Worm (Caenorhabditis elegans) whole organism, L4 larva: ENCODE results near the gene rfp-1.

ENCODE experiments used
- D1046.2 ChIP-seq: fragments of 200-800 bp; sonication (Bioruptor generic); IDR thresholded peaks from 2 replicates; pipeline ENCODE4 v1.3.6; 2022; ENCODE audit warnings: missing genetic modification characterization, missing compliant biosample characterization
- F44E2.7 ChIP-seq: fragments of 200-800 bp; sonication (Bioruptor generic); IDR thresholded peaks from 2 replicates; pipeline ENCODE4 v2.1.2; 2022; ENCODE audit warnings: missing genetic modification characterization, missing compliant biosample characterization
- F49E8.2 ChIP-seq: sonication (generic microtip); optimal IDR thresholded peaks from 2 replicates; lab custom pipeline; 2016; ENCODE audit warnings: missing compliant biosample characterization, mild to moderate bottlenecking, missing genetic modification characterization, borderline replicate concordance
- T20F7.1 ChIP-seq: fragments of 200-800 bp; sonication (Bioruptor generic); optimal IDR thresholded peaks from 2 replicates; lab custom pipeline; 2018; ENCODE audit warnings: mild to moderate bottlenecking, missing genetic modification characterization, missing compliant biosample characterization
- T26A8.4 ChIP-seq: fragments of 200-800 bp; sonication (Bioruptor generic); IDR thresholded peaks from 2 replicates; pipeline ENCODE4 v1.3.6; 2022; ENCODE audit warnings: missing genetic modification characterization, missing compliant biosample characterization
- Y5F2A.4 ChIP-seq: fragments of 200-800 bp; sonication (Bioruptor generic); optimal IDR thresholded peaks from 2 replicates; lab custom pipeline; 2018; ENCODE audit warnings: mild to moderate bottlenecking, missing genetic modification characterization, missing compliant biosample characterization
- aha-1 ChIP-seq: fragments of 150-350 bp; peaks from one replicate; lab custom pipeline; 2014; ENCODE audit warnings: missing biosample characterization, missing genetic modification characterization
- ama-1 ChIP-seq: fragments of 150-350 bp; optimal IDR thresholded peaks from 2 replicates; lab custom pipeline; 2014; ENCODE audit warnings: inconsistent platforms, mixed read lengths
- attf-4 ChIP-seq: sonication (generic microtip); optimal IDR thresholded peaks from 3 replicates; lab custom pipeline; 2017; ENCODE audit warnings: missing biosample characterization, missing genetic modification characterization
- cey-2 ChIP-seq: sonication (generic microtip); optimal IDR thresholded peaks from 3 replicates; lab custom pipeline; 2017; ENCODE audit warnings: missing genetic modification characterization, mild to moderate bottlenecking, missing compliant biosample characterization, antibody characterized with exemption, borderline replicate concordance; ENCODE audit not compliant: insufficient read depth
- ctbp-1 ChIP-seq: fragments of 200-800 bp; sonication (Bioruptor generic); IDR thresholded peaks from 2 replicates; pipeline ENCODE4 v1.3.6; 2022; ENCODE audit warnings: missing genetic modification reagents, missing genetic modification characterization, missing compliant biosample characterization
- daf-16 ChIP-seq, 3 experiments: sonication (generic microtip); optimal IDR thresholded peaks; 2 replicates each; lab custom pipeline; 2016 to 2017; ENCODE audit warnings: missing genetic modification characterization in 3 of 3, missing genetic modification reagents in 3 of 3, mild to moderate bottlenecking in 2 of 3, missing compliant biosample characterization in 2 of 3, missing biosample characterization in 1 of 3, moderate library complexity in 1 of 3
- dmd-6 ChIP-seq: fragments of 200-800 bp; sonication (Bioruptor generic); IDR thresholded peaks from 2 replicates; pipeline ENCODE4 v1.3.6; 2022; ENCODE audit warnings: missing genetic modification reagents, missing genetic modification characterization, missing compliant biosample characterization
- dmd-8 ChIP-seq: fragments of 200-800 bp; sonication (Bioruptor generic); IDR thresholded peaks from 2 replicates; pipeline ENCODE4 v1.3.6; 2022; ENCODE audit warnings: missing genetic modification characterization, missing compliant biosample characterization
- dpl-1 ChIP-seq: fragments of 150-350 bp; optimal IDR thresholded peaks from 2 replicates; lab custom pipeline; 2014; ENCODE audit warnings: missing biosample characterization, missing genetic modification reagents, missing genetic modification characterization
- duxl-1 ChIP-seq: sonication (generic microtip); optimal IDR thresholded peaks from 2 replicates; lab custom pipeline; 2016; ENCODE audit warnings: mild to moderate bottlenecking, missing genetic modification characterization, moderate library complexity, missing compliant biosample characterization; ENCODE audit not compliant: poor library complexity
- dve-1 ChIP-seq: sonication (generic microtip); optimal IDR thresholded peaks from 2 replicates; lab custom pipeline; 2017; ENCODE audit warnings: antibody characterized with exemption, mild to moderate bottlenecking, missing genetic modification characterization, missing compliant biosample characterization; ENCODE audit not compliant: insufficient read depth
- fkh-10 ChIP-seq: fragments of 150-350 bp; optimal IDR thresholded peaks from 2 replicates; lab custom pipeline; 2014; ENCODE audit warnings: missing biosample characterization, missing genetic modification reagents, missing genetic modification characterization
- gei-8 ChIP-seq: fragments of 200-800 bp; sonication (Bioruptor generic); optimal IDR thresholded peaks from 2 replicates; lab custom pipeline; 2018; ENCODE audit warnings: mild to moderate bottlenecking, missing genetic modification characterization, missing compliant biosample characterization
- hlh-30 ChIP-seq: sonication (generic microtip); optimal IDR thresholded peaks from 2 replicates; lab custom pipeline; 2017; ENCODE audit warnings: antibody characterized with exemption, mild to moderate bottlenecking, missing genetic modification characterization, missing compliant biosample characterization; ENCODE audit not compliant: insufficient read depth
- lin-15B ChIP-seq: fragments of 150-350 bp; sonication (generic microtip); optimal IDR thresholded peaks from 3 replicates; lab custom pipeline; 2014; ENCODE audit warnings: missing biosample characterization, missing genetic modification characterization
- madf-9 ChIP-seq: fragments of 200-800 bp; sonication (Bioruptor generic); conservative IDR thresholded peaks from 2 replicates; pipeline ENCODE4 v1.3.6; 2022; ENCODE audit warnings: missing genetic modification reagents, missing genetic modification characterization, missing compliant biosample characterization
- mep-1 ChIP-seq: fragments of 150-350 bp; sonication (generic microtip); optimal IDR thresholded peaks from 3 replicates; lab custom pipeline; 2014; ENCODE audit warnings: missing biosample characterization, missing genetic modification characterization
- mxl-2 ChIP-seq: fragments of 200-800 bp; sonication (Bioruptor generic); conservative IDR thresholded peaks from 2 replicates; pipeline ENCODE4 v1.3.6; 2022; ENCODE audit warnings: missing genetic modification reagents, missing genetic modification characterization, missing compliant biosample characterization
- mxl-3 ChIP-seq: fragments of 200-800 bp; sonication (Bioruptor generic); optimal IDR thresholded peaks from 2 replicates; lab custom pipeline; 2018; ENCODE audit warnings: mild to moderate bottlenecking, missing genetic modification characterization, missing compliant biosample characterization
- nhr-10 ChIP-seq: fragments of 150-350 bp; optimal IDR thresholded peaks from 2 replicates; lab custom pipeline; 2014; ENCODE audit warnings: missing biosample characterization, missing genetic modification characterization
- nhr-28 ChIP-seq: fragments of 150-350 bp; optimal IDR thresholded peaks from 2 replicates; lab custom pipeline; 2014; ENCODE audit warnings: missing biosample characterization, missing genetic modification characterization
- nhr-42 ChIP-seq: fragments of 200-800 bp; sonication (Bioruptor generic); IDR thresholded peaks from 2 replicates; pipeline ENCODE4 v1.3.6; 2022; ENCODE audit warnings: missing genetic modification characterization, missing compliant biosample characterization
- nhr-77 ChIP-seq: fragments of 150-350 bp; optimal IDR thresholded peaks from 2 replicates; lab custom pipeline; 2014; ENCODE audit warnings: missing biosample characterization, missing genetic modification characterization
- pqm-1 ChIP-seq: sonication (generic microtip); optimal IDR thresholded peaks from 2 replicates; lab custom pipeline; 2017; ENCODE audit warnings: missing biosample characterization, missing genetic modification characterization
- snpc-4 ChIP-seq: fragments of 150-350 bp; optimal IDR thresholded peaks from 2 replicates; lab custom pipeline; 2014; ENCODE audit warnings: missing biosample characterization, missing genetic modification characterization
- unc-39 ChIP-seq: sonication (generic microtip); optimal IDR thresholded peaks from 2 replicates; lab custom pipeline; 2017; ENCODE audit warnings: missing biosample characterization, missing genetic modification characterization
- unc-62 ChIP-seq, 3 experiments: fragments of 150-350 bp in 1 of 3; sonication (generic microtip); optimal IDR thresholded peaks in 2 of 3; peaks in 1 of 3; 1 replicate in 1 of 3; 2 replicates in 2 of 3; lab custom pipeline; 2014 to 2017; ENCODE audit warnings: missing biosample characterization in 3 of 3, missing genetic modification characterization in 3 of 3, missing genetic modification reagents in 3 of 3, missing genotype in 1 of 3
- ztf-11 ChIP-seq: fragments of 150-350 bp; optimal IDR thresholded peaks from 2 replicates; lab custom pipeline; 2014; ENCODE audit warnings: missing biosample characterization, missing genetic modification characterization

Gene rfp-1

DNA sequence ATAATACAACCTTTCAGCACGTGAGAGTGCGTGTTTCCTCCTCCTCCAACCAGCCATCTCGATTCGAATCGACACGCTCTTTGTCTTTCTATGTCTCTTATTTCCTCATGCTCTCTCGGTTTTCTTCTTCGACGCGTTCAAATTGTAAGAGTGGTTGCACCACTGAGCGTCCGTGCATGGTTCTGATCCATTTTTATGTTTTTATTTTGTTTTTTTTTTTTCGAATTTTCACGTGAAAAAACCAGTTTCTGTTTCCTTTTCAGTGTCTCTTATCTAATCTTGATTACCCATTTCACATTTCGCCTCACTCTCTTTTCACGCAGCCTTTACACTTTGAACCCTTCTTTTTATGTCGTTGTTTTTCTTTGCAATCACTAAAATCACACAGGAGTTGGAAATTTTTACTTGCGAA, 12.4 kb downstream of the rfp-1 start (continued):
- no peak for TF ChIP-seq mxl-2 (GFP tag; lab: Robert Waterston, UW)
- TF ChIP-seq pqm-1 (tag; lab: Kevin White, UChicago): peak; percentile 14
- TF ChIP-seq lin-15B (tag; lab: Kevin White, UChicago): no peak
- no peak for TF ChIP-seq T20F7.1 (GFP tag; lab: Kevin White, UChicago)
- no peak for TF ChIP-seq F44E2.7 (GFP tag; lab: Robert Waterston, UW)
- peak; percentile 72 for TF ChIP-seq dve-1 (tag; lab: Kevin White, UChicago)
- TF ChIP-seq daf-16 (GFP tag; optimal IDR thresholded peaks at IDR 0.05; lab: Kevin White, UChicago): no peak
- peak; percentile 80 for TF ChIP-seq daf-16 (tag; optimal IDR thresholded peaks at IDR 0.05; lab: Kevin White, UChicago)
- no peak for TF ChIP-seq nhr-10

DNA sequence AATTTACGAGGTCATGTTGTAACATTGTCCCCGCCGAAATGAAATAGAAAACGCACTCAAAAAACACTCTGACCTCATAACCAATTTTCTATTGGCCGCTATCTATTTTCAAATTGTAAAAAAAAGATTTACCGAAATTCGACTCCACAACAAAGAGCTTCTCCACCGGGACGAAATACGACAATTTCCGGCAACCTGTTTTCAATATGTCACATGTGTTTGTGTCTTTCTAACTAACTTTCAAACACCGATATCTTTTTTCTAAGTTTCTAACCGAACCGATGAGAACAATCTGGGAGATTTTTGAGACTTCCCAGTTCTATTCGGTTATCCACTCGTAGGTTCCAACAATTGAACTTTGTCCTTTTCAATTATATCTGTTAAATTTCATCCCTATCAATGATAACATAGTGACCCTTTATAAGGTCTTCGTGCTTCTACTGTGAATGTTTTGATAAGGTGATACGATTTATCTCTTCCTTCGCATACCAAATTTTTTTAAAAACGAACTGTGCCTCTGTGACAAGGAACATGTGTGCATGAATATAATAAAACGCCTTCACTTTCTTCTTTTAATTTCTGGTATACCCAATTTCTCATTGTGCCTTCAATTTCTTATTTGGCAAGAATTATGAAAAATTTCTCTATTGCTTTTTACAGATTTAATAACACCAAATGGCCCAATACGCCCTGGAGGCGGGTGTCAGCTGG, 13.3 kb downstream of the rfp-1 start, which contains the start of gene lmbr-1:
Gene lmbr-1, plus strand, starts transcription at position 661 of the 711 bp plus-strand sequence.
- TF ChIP-seq nhr-77: no peak
- TF ChIP-seq aha-1: peak; percentile 65

DNA sequence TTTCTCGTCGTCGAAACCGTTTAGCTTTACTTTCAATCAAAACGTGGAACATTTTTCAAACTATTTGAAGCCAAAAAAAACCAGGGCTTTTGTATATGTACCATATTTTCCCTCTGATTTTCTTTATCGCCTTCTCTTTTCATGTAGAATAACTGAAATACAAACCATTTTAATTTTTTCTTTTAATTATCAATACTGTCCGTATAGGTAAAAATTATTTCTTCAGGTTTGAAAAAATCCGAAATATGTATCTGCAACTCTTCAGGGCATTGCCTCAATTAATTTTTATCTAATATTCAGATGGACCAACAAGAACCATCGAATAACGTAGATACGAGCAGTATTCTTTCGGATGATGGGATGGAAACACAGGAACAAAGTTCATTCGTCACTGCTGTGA, 16.6 kb downstream of the rfp-1 start, which contains the start of gene met-2:
Gene met-2, plus strand, starts transcription at position 301 of the 400 bp plus-strand sequence.
- no peak for TF ChIP-seq F49E8.2
- no peak for TF ChIP-seq nhr-42 (GFP tag; lab: Robert Waterston, UW)
- TF ChIP-seq ztf-11: no peak
- TF ChIP-seq nhr-28: no peak
- no peak for TF ChIP-seq D1046.2 (GFP tag; lab: Robert Waterston, UW)
- TF ChIP-seq mep-1 (tag; lab: Kevin White, UChicago): peak; percentile 2
- no peak for TF ChIP-seq fkh-10
- TF ChIP-seq duxl-1: no peak
- no peak for TF ChIP-seq unc-62 (GFP tag; optimal IDR thresholded peaks at IDR 0.05 in 1 of 2; lab: Kevin White, UChicago)
- no peak for TF ChIP-seq unc-62 (tag; optimal IDR thresholded peaks at IDR 0.05; lab: Kevin White, UChicago)
- TF ChIP-seq attf-4: no peak
- peak; percentile 39 for TF ChIP-seq T20F7.1 (GFP tag; lab: Kevin White, UChicago)
- no peak for TF ChIP-seq madf-9 (GFP tag; lab: Robert Waterston, UW)
- TF ChIP-seq, all 104 proteins: peak for 2

DNA sequence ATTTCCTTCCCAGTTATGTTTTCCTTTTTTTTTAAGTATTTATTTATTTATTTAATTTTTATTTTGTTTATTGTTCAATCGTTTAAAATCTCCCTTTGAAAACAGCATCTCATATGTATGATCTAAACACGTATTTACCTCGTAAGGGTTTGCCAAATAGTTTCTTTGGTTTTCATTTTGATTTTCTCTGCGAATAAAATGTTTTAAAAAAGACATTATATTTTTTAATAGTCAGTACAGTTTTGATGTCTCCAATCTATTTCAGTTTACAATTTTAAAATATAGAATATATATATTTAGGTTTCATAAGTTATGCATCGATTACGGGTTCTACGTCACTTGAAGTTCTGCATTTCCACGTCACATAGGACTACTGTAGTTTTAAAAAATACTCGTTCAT, 22.2 kb downstream of the rfp-1 start, which contains the start of gene R05D3.12:
Gene R05D3.12, plus strand, starts transcription at position 301 of the 400 bp plus-strand sequence.
- TF ChIP-seq ama-1 (lab: Kevin White, UChicago) (no peak), dpl-1 (GFP tag; lab: Kevin White, UChicago) (no peak), Y5F2A.4 (no peak), cey-2 (tag; lab: Kevin White, UChicago) (no peak), mxl-3 (GFP tag; lab: Kevin White, UChicago) (no peak), hlh-30 (tag; lab: Kevin White, UChicago) (no peak), ctbp-1 (GFP tag; lab: Robert Waterston, UW) (no peak), madf-9 (GFP tag; lab: Robert Waterston, UW) (no peak), gei-8 (GFP tag; lab: Kevin White, UChicago) (no peak), unc-39 (tag; lab: Kevin White, UChicago) (no peak)

DNA sequence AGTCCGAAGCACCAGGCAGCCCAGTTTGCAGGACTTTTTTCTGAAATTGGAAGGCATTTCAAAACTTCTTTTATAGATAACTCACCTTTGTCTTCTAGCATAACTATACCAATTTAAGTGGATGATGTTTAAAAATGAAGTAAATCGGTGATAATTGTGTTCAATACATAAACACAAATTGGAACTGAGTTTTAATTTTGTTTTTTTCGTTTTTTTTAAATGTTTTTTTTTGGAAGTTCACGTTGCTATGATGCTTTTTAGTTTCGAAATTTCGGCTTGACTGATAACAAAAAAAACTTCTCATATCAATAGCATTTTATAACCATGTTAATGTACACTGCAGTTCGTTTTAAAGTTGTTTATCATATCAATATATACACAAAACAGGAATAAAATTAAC, 31.1 kb downstream of the rfp-1 start, which contains the start of gene ZK353.4:
Gene ZK353.4, minus strand, starts transcription at position 101 of the 400 bp plus-strand sequence.
- no peak for TF ChIP-seq snpc-4
- no peak for TF ChIP-seq dmd-8
- TF ChIP-seq nhr-42 (GFP tag; lab: Robert Waterston, UW): no peak
- no peak for TF ChIP-seq dmd-6 (GFP tag; lab: Robert Waterston, UW)
- TF ChIP-seq T26A8.4: no peak
- TF ChIP-seq daf-16 (GFP tag; optimal IDR thresholded peaks at IDR 0.05; lab: Kevin White, UChicago): no peak
- TF ChIP-seq daf-16 (tag; optimal IDR thresholded peaks at IDR 0.05; lab: Kevin White, UChicago): no peak
- TF ChIP-seq cey-2 (tag; lab: Kevin White, UChicago): no peak
- TF ChIP-seq, all 104 proteins: peak for 0
